Fruit fly (Drosophila melanogaster) whole organism, embryonic: Measurements from ENCODE around the gene AnxB9.

Experiments used
- CG1024 ChIP-seq: fragments of 200-800 bp; sonication (Bioruptor generic); IDR thresholded peaks from 2 replicates; pipeline ENCODE4 v1.3.6; 2022; ENCODE audit warnings: missing biosample characterization, missing genetic modification characterization
- CG11247 ChIP-seq: fragments of 200-800 bp; sonication (Bioruptor generic); IDR thresholded peaks from 2 replicates; pipeline ENCODE4 v1.3.6; 2022; ENCODE audit warnings: missing biosample characterization, missing genetic modification characterization
- CG12299 ChIP-seq: fragments of 200-800 bp; sonication (Bioruptor generic); optimal IDR thresholded peaks from 2 replicates; lab custom pipeline; 2018; ENCODE audit warnings: missing biosample characterization, mild to moderate bottlenecking, missing genetic modification characterization
- CG1233 ChIP-seq: fragments of 200-800 bp; sonication (Bioruptor generic); optimal IDR thresholded peaks from 4 replicates; lab custom pipeline; 2018; ENCODE audit warnings: missing biosample characterization, mild to moderate bottlenecking, missing genetic modification characterization
- CG17328 ChIP-seq: fragments of 200-800 bp; sonication (Bioruptor generic); IDR thresholded peaks from 2 replicates; pipeline ENCODE4 v1.3.6; 2022; ENCODE audit warnings: missing biosample characterization, missing genetic modification characterization
- CG2202 ChIP-seq: fragments of 200-800 bp; sonication (Bioruptor generic); optimal IDR thresholded peaks from 2 replicates; lab custom pipeline; 2018; ENCODE audit warnings: missing biosample characterization, mild to moderate bottlenecking, missing genetic modification characterization
- CG2712 ChIP-seq: fragments of 200-800 bp; optimal IDR thresholded peaks from 3 replicates; lab custom pipeline; 2019; ENCODE audit warnings: missing biosample characterization, mild to moderate bottlenecking, missing genetic modification characterization, moderate library complexity
- CG30431 ChIP-seq: fragments of 200-800 bp; sonication (Bioruptor generic); optimal IDR thresholded peaks from 2 replicates; lab custom pipeline; 2017; ENCODE audit warnings: missing biosample characterization, missing genetic modification characterization
- CG33557 ChIP-seq: fragments of 200-800 bp; sonication (Bioruptor generic); optimal IDR thresholded peaks from 2 replicates; lab custom pipeline; 2019; ENCODE audit warnings: missing biosample characterization, mild to moderate bottlenecking, missing genetic modification characterization, moderate library complexity
- CG34224 ChIP-seq: fragments of 200-800 bp; sonication (Bioruptor generic); IDR thresholded peaks from 3 replicates; pipeline ENCODE4 v1.3.6; 2022; ENCODE audit warnings: missing biosample characterization, missing genetic modification characterization; ENCODE audit not compliant: partially characterized antibody
- CG4360 ChIP-seq: fragments of 200-800 bp; sonication (Bioruptor generic); IDR thresholded peaks from 2 replicates; pipeline ENCODE4 v1.3.6; 2022; ENCODE audit warnings: missing biosample characterization, missing genetic modification characterization
- CG4617 ChIP-seq: fragments of 200-800 bp; sonication (Bioruptor generic); optimal IDR thresholded peaks from 3 replicates; lab custom pipeline; 2016; ENCODE audit warnings: missing biosample characterization, missing genetic modification characterization, borderline replicate concordance
- CG6689 ChIP-seq: fragments of 200-800 bp; sonication (Bioruptor generic); IDR thresholded peaks from 2 replicates; pipeline ENCODE4 v1.3.6; 2022; ENCODE audit warnings: missing biosample characterization, missing genetic modification characterization
- CG7372 ChIP-seq: fragments of 200-800 bp; sonication (Bioruptor generic); IDR thresholded peaks from 2 replicates; pipeline ENCODE4 v1.3.6; 2022; ENCODE audit warnings: missing biosample characterization, missing genetic modification characterization
- Dfd ChIP-seq, 2 experiments: fragments of >200 bp; optimal IDR thresholded peaks; 2 replicates each; lab custom pipeline; 2017; ENCODE audit warnings: missing biosample characterization in 2 of 2, missing genetic modification characterization in 2 of 2
- Dip2 ChIP-seq: fragments of 200-800 bp; sonication (Bioruptor generic); IDR thresholded peaks from 2 replicates; pipeline ENCODE4 v1.3.6; 2022; ENCODE audit warnings: missing biosample characterization, missing genetic modification characterization
- Ets65A ChIP-seq: fragments of 200-800 bp; sonication (Bioruptor generic); peaks from one replicate; lab custom pipeline; 2016; ENCODE audit warnings: missing biosample characterization, missing genetic modification characterization
- GATAe ChIP-seq: fragments of 200-800 bp; sonication (Bioruptor generic); conservative IDR thresholded peaks from 2 replicates; pipeline ENCODE4 v1.3.6; 2022; ENCODE audit warnings: missing biosample characterization, missing genetic modification characterization
- HHEX ChIP-seq: fragments of 200-800 bp; sonication (Bioruptor generic); optimal IDR thresholded peaks from 3 replicates; lab custom pipeline; 2017; ENCODE audit warnings: missing biosample characterization, mild to moderate bottlenecking, missing genetic modification characterization, missing genetic modification reagents
- Hey ChIP-seq: fragments of 200-800 bp; sonication (Bioruptor generic); optimal IDR thresholded peaks from 3 replicates; lab custom pipeline; 2018; ENCODE audit warnings: missing biosample characterization, mild to moderate bottlenecking, missing genetic modification characterization
- Hmr ChIP-seq: fragments of 200-800 bp; sonication (Bioruptor generic); optimal IDR thresholded peaks from 3 replicates; lab custom pipeline; 2017; ENCODE audit warnings: mild to moderate bottlenecking, missing biosample characterization, missing genetic modification reagents, missing genetic modification characterization
- Jarid2 ChIP-seq: fragments of 200-800 bp; sonication (Bioruptor generic); optimal IDR thresholded peaks from 3 replicates; lab custom pipeline; 2017; ENCODE audit warnings: mild to moderate bottlenecking, missing biosample characterization, missing genetic modification reagents, missing genetic modification characterization
- MTF-1 ChIP-seq: fragments of 200-800 bp; sonication (Bioruptor generic); optimal IDR thresholded peaks from 2 replicates; lab custom pipeline; 2018; ENCODE audit warnings: missing biosample characterization, mild to moderate bottlenecking, missing genetic modification characterization, borderline replicate concordance
- NFAT ChIP-seq: fragments of 200-800 bp; sonication (Bioruptor generic); IDR thresholded peaks from 2 replicates; pipeline ENCODE4 v1.3.6; 2022; ENCODE audit warnings: missing biosample characterization, missing genetic modification characterization
- Optix ChIP-seq: fragments of 200-800 bp; sonication (Bioruptor generic); IDR thresholded peaks from 3 replicates; pipeline ENCODE4 v1.3.6; 2022; ENCODE audit warnings: missing biosample characterization, missing genetic modification characterization
- Pdp1 ChIP-seq, 2 experiments: fragments of 200-800 bp; sonication (Bioruptor generic); optimal IDR thresholded peaks; 3 replicates each; lab custom pipeline; 2016; ENCODE audit warnings: missing biosample characterization in 2 of 2, missing genetic modification characterization in 2 of 2, mild to moderate bottlenecking in 1 of 2, moderate library complexity in 1 of 2
- Poxn ChIP-seq: fragments of 200-800 bp; sonication (Bioruptor generic); IDR thresholded peaks from 2 replicates; pipeline ENCODE4 v1.3.6; 2022; ENCODE audit warnings: missing biosample characterization, missing genetic modification characterization
- Ptx1 ChIP-seq: fragments of 200-800 bp; sonication (Bioruptor generic); IDR thresholded peaks from 2 replicates; pipeline ENCODE4 v1.3.6; 2022; ENCODE audit warnings: missing biosample characterization, missing genetic modification characterization
- Rx ChIP-seq: fragments of 200-800 bp; sonication (Bioruptor generic); IDR thresholded peaks from 2 replicates; pipeline ENCODE4 v1.3.6; 2022; ENCODE audit warnings: missing biosample characterization, missing genetic modification characterization
- Scr ChIP-seq: fragments of 200-800 bp; sonication (Bioruptor generic); IDR thresholded peaks from 2 replicates; pipeline ENCODE4 v1.3.6; 2022; ENCODE audit warnings: missing biosample characterization, missing genetic modification characterization; ENCODE audit not compliant: partially characterized antibody
- Six4 ChIP-seq: fragments of 200-800 bp; sonication (Bioruptor generic); optimal IDR thresholded peaks from 2 replicates; lab custom pipeline; 2016; ENCODE audit warnings: missing biosample characterization, missing genetic modification characterization
- Trl ChIP-seq, 3 experiments: fragments of >200 bp in 2 of 3; fragments of 200-800 bp in 1 of 3; sonication (Bioruptor generic) in 1 of 3; optimal IDR thresholded peaks; 2 replicates in 1 of 3; 3 replicates in 2 of 3; lab custom pipeline; 2016 to 2017; ENCODE audit warnings: missing biosample characterization in 1 of 3, missing genetic modification characterization in 1 of 3
- ab ChIP-seq: fragments of 200-800 bp; sonication (Bioruptor generic); optimal IDR thresholded peaks from 2 replicates; lab custom pipeline; 2016; ENCODE audit warnings: missing biosample characterization, missing genetic modification characterization
- chn ChIP-seq: fragments of 200-800 bp; sonication (Bioruptor generic); optimal IDR thresholded peaks from 2 replicates; lab custom pipeline; 2016; ENCODE audit warnings: missing biosample characterization, missing genetic modification characterization
- dimm ChIP-seq: fragments of 200-800 bp; sonication (Bioruptor generic); IDR thresholded peaks from 2 replicates; pipeline ENCODE4 v1.3.6; 2022; ENCODE audit warnings: missing biosample characterization, missing genetic modification characterization
- dmrt99B ChIP-seq: fragments of 200-800 bp; sonication (Bioruptor generic); optimal IDR thresholded peaks from 2 replicates; lab custom pipeline; 2018; ENCODE audit warnings: missing biosample characterization, mild to moderate bottlenecking, missing genetic modification characterization, moderate library complexity
- fd102C ChIP-seq: fragments of 200-800 bp; sonication (Bioruptor generic); optimal IDR thresholded peaks from 2 replicates; lab custom pipeline; 2018; ENCODE audit warnings: missing biosample characterization, mild to moderate bottlenecking, missing genetic modification characterization, moderate library complexity
- hb ChIP-seq: fragments of 200-800 bp; sonication (Bioruptor generic); IDR thresholded peaks from 3 replicates; pipeline ENCODE4 v1.3.6; 2022; ENCODE audit warnings: missing biosample characterization, missing genetic modification characterization; ENCODE audit not compliant: partially characterized antibody
- lola ChIP-seq, 3 experiments: fragments of >200 bp in 2 of 3; fragments of 200-800 bp in 1 of 3; sonication (Bioruptor generic) in 1 of 3; optimal IDR thresholded peaks; 2 replicates each; lab custom pipeline; 2017 to 2019; ENCODE audit warnings: missing biosample characterization in 3 of 3, missing genetic modification characterization in 3 of 3, mild to moderate bottlenecking in 1 of 3, moderate library complexity in 1 of 3
- nmo ChIP-seq: fragments of 200-800 bp; sonication (Bioruptor generic); optimal IDR thresholded peaks from 2 replicates; lab custom pipeline; 2018; ENCODE audit warnings: missing biosample characterization, mild to moderate bottlenecking, missing genetic modification characterization, moderate library complexity
- nom ChIP-seq: fragments of 200-800 bp; sonication (Bioruptor generic); optimal IDR thresholded peaks from 2 replicates; lab custom pipeline; 2017; ENCODE audit warnings: missing biosample characterization, missing genetic modification characterization, mild to moderate bottlenecking, moderate library complexity, missing genetic modification reagents
- odd ChIP-seq: fragments of 200-800 bp; sonication (Bioruptor generic); optimal IDR thresholded peaks from 2 replicates; lab custom pipeline; 2017; ENCODE audit warnings: missing biosample characterization, mild to moderate bottlenecking, missing genetic modification characterization
- otp ChIP-seq: fragments of 200-800 bp; sonication (Bioruptor generic); IDR thresholded peaks from 3 replicates; pipeline ENCODE4, ENCODE4 v1.3.6; 2022; ENCODE audit warnings: missing biosample characterization, missing genetic modification characterization
- pb ChIP-seq: fragments of 200-800 bp; sonication (Bioruptor generic); optimal IDR thresholded peaks from 3 replicates; lab custom pipeline; 2016; ENCODE audit warnings: missing biosample characterization, missing genetic modification characterization
- ro ChIP-seq: fragments of 200-800 bp; sonication (Bioruptor generic); IDR thresholded peaks from 2 replicates; pipeline ENCODE4 v1.3.6; 2022; ENCODE audit warnings: missing biosample characterization, missing genetic modification characterization
- row ChIP-seq: fragments of 200-800 bp; sonication (Bioruptor generic); IDR thresholded peaks from 3 replicates; pipeline ENCODE4 v1.3.6; 2022; ENCODE audit warnings: missing biosample characterization, missing genetic modification characterization
- sens ChIP-seq: fragments of 200-800 bp; sonication (Bioruptor generic); peaks from one replicate; lab custom pipeline; 2016; ENCODE audit warnings: missing biosample characterization, missing genetic modification characterization
- tgo ChIP-seq: fragments of 200-800 bp; sonication (Bioruptor generic); IDR thresholded peaks from 3 replicates; pipeline ENCODE4 v1.3.6; 2022; ENCODE audit warnings: missing biosample characterization, missing genetic modification characterization
- wek ChIP-seq: fragments of 200-800 bp; sonication (Bioruptor generic); optimal IDR thresholded peaks from 3 replicates; lab custom pipeline; 2018; ENCODE audit warnings: missing biosample characterization, mild to moderate bottlenecking, missing genetic modification characterization, moderate library complexity

Gene AnxB9

DNA sequence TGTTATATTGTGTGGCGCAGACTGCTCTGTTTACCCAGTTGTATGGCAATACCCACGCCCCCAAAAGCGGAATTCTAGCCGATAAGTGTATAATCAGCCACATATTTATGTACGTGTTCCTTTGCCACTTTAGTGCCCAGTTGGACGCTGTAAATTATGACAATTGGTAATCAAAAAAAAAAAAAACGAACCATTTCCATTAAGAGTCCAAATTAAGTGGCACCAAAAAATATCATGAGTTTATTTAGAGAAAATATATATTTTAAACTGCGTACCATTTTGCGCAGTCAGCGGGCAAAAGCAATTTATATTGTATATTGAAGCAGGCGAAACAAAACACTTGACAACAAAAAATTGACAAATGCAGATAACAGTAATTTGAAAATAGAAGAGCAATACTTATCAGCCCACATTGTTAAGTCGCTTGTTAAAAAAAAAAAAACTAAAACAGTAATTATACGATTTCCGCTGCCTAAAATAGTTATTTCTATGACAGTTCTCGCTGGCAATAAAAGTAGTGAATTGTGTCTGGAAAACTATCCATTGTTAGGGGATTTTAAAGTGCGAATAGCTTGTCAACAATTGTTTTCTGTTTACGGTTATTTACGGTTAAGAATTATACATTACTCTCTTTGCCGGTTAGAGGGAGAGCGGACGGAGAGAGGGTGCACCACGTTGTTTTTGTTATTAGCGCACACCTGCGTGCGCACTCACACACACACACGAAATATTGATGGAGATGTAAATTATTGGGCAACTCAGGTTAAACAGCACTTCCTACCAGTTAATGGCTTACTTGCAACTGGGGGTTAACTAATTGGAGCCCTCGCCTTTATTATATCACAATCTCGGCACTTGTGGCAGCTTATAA is 5.3 kb upstream of the AnxB9 start (continued):
- no peak for TF ChIP-seq CG4617 (GFP tag; lab: Kevin White, UChicago)
- no peak for TF ChIP-seq CG7372 (GFP tag; lab: Robert Waterston, UW)
- no peak for TF ChIP-seq CG34224 (GFP tag; lab: Robert Waterston, UW)
- no peak for TF ChIP-seq Scr (GFP tag; lab: Robert Waterston, UW)
- no peak for TF ChIP-seq wek (GFP tag; lab: Kevin White, UChicago)
- no peak for TF ChIP-seq nom (GFP tag; lab: Kevin White, UChicago)
- TF ChIP-seq CG33557 (GFP tag; lab: Kevin White, UChicago) = no peak
- TF ChIP-seq nmo (GFP tag; lab: Kevin White, UChicago) = no peak
- TF ChIP-seq GATAe (GFP tag; lab: Robert Waterston, UW) = no peak
- no peak for TF ChIP-seq lola (GFP tag; optimal IDR thresholded peaks at IDR 0.05; lab: Kevin White, UChicago)
- TF ChIP-seq pb (GFP tag; lab: Kevin White, UChicago) = no peak
- TF ChIP-seq Poxn (GFP tag; lab: Robert Waterston, UW) = no peak
- no peak for TF ChIP-seq ro (GFP tag; lab: Robert Waterston, UW)
- no peak for TF ChIP-seq ab
- no peak for TF ChIP-seq CG17328 (GFP tag; lab: Robert Waterston, UW)
- TF ChIP-seq Optix = no peak
- TF ChIP-seq CG2712 (tag; lab: Kevin White, UChicago) = no peak
- no peak for TF ChIP-seq NFAT (GFP tag; lab: Robert Waterston, UW)
- no peak for TF ChIP-seq HHEX (GFP tag; lab: Kevin White, UChicago)
- peak; percentile 72 to 80 for TF ChIP-seq Trl (optimal IDR thresholded peaks at IDR 0.05; lab: Kevin White, UChicago)
- TF ChIP-seq Trl (GFP tag; optimal IDR thresholded peaks at IDR 0.05; lab: Kevin White, UChicago) = no peak
- no peak for TF ChIP-seq CG6689 (GFP tag; lab: Robert Waterston, UW)
- no peak for TF ChIP-seq Rx
- no peak for TF ChIP-seq CG11247
- TF ChIP-seq dimm (GFP tag; lab: Robert Waterston, UW) = no peak
- TF ChIP-seq Dip2 (GFP tag; lab: Robert Waterston, UW) = no peak
- TF ChIP-seq CG4360 = peak; percentile 74
- TF ChIP-seq Ptx1 (GFP tag; lab: Robert Waterston, UW) = no peak
- TF ChIP-seq CG12299 = no peak
- TF ChIP-seq CG2202 (tag; lab: Kevin White, UChicago) = no peak
- TF ChIP-seq MTF-1 (GFP tag; lab: Kevin White, UChicago) = no peak
- no peak for TF ChIP-seq Ets65A
- no peak for TF ChIP-seq fd102C (GFP tag; lab: Kevin White, UChicago)
- no peak for TF ChIP-seq Six4 (GFP tag; lab: Kevin White, UChicago)
- TF ChIP-seq dmrt99B = no peak
- TF ChIP-seq tgo (GFP tag; lab: Robert Waterston, UW) = no peak
- TF ChIP-seq otp (GFP tag; lab: Robert Waterston, UW) = no peak
- no peak for TF ChIP-seq chn
- TF ChIP-seq Jarid2 (GFP tag; lab: Kevin White, UChicago) = no peak
- TF ChIP-seq Hmr (GFP tag; lab: Kevin White, UChicago) = no peak
- peak; percentile 1 for TF ChIP-seq CG1233 (GFP tag; lab: Kevin White, UChicago)
- TF ChIP-seq CG30431 = no peak
- TF ChIP-seq sens = peak; percentile 61
- no peak for TF ChIP-seq odd
- TF ChIP-seq hb (GFP tag; lab: Robert Waterston, UW) = no peak
- TF ChIP-seq row (GFP tag; lab: Robert Waterston, UW) = no peak
- peak; percentile 24 for TF ChIP-seq Hey (tag; lab: Kevin White, UChicago)
- TF ChIP-seq Pdp1 (GFP tag; optimal IDR thresholded peaks at IDR 0.05; lab: Kevin White, UChicago) = peak in 1 of 2 experiments; percentile 56
- no peak for TF ChIP-seq Dfd (GFP tag; optimal IDR thresholded peaks at IDR 0.05; lab: Kevin White, UChicago)
- no peak for TF ChIP-seq CG1024 (GFP tag; lab: Robert Waterston, UW)
